Fruit fly (Drosophila melanogaster) whole organism: Measurements from ENCODE around the gene CG12560.

ENCODE experiments used
- CG8478 ChIP-seq: fragments of >200 bp; optimal IDR thresholded peaks from 2 replicates; lab custom pipeline; 2018; ENCODE audit warnings: inconsistent platforms
- Dll ChIP-seq: fragments of >200 bp; optimal IDR thresholded peaks from 2 replicates; lab custom pipeline; 2017
- EcR ChIP-seq, 2 experiments: fragments of >200 bp; optimal IDR thresholded peaks; 2 replicates each; lab custom pipeline; 2017; ENCODE audit warnings: missing biosample characterization in 2 of 2, missing genetic modification characterization in 2 of 2, missing genetic modification reagents in 2 of 2
- pan ChIP-seq: fragments of >200 bp; optimal IDR thresholded peaks from 2 replicates; lab custom pipeline; 2017
- psq ChIP-seq: fragments of >200 bp; optimal IDR thresholded peaks from 2 replicates; lab custom pipeline; 2017
- usp ChIP-seq: fragments of >200 bp; optimal IDR thresholded peaks from 2 replicates; lab custom pipeline; 2017; ENCODE audit warnings: missing biosample characterization, missing genetic modification characterization, mixed read lengths

The CG12560 gene

dm6 chr2L:8024325-8024724 is 15.0 kb upstream of the CG12560 start:
- TF ChIP-seq CG8478 (lab: Kevin White, UChicago) (no peak), EcR (GFP tag; optimal IDR thresholded peaks at IDR 0.05; lab: Kevin White, UChicago) (no peak), usp (GFP tag; lab: Kevin White, UChicago) (no peak), Dll (lab: Kevin White, UChicago) (no peak), pan (lab: Kevin White, UChicago) (no peak), psq (lab: Kevin White, UChicago) (no peak)

- no peak for TF ChIP-seq usp (GFP tag; lab: Kevin White, UChicago)
- TF ChIP-seq CG8478 (lab: Kevin White, UChicago), result no peak
- TF ChIP-seq pan (lab: Kevin White, UChicago), result no peak
- TF ChIP-seq psq (lab: Kevin White, UChicago), result no peak
- TF ChIP-seq EcR (GFP tag; optimal IDR thresholded peaks at IDR 0.05; lab: Kevin White, UChicago), result no peak
- TF ChIP-seq Dll (lab: Kevin White, UChicago), result no peak
Observed at dm6 chr2L:8012551-8012950, 3.3 kb upstream of the CG12560 start.

- no peak for TF ChIP-seq CG8478 (lab: Kevin White, UChicago)
- no peak for TF ChIP-seq usp (GFP tag; lab: Kevin White, UChicago)
- no peak for TF ChIP-seq pan (lab: Kevin White, UChicago)
- no peak for TF ChIP-seq Dll (lab: Kevin White, UChicago)
- TF ChIP-seq psq (lab: Kevin White, UChicago), result no peak
- TF ChIP-seq EcR (GFP tag; optimal IDR thresholded peaks at IDR 0.05; lab: Kevin White, UChicago), result no peak
Observed at dm6 chr2L:8010602-8011455, 1.6 kb upstream of the CG12560 start, which contains the start of the genes Glyat and Tg. TSS of gene Glyat (minus strand) at chr2L:8010652. TSS of gene Tg (plus strand) at chr2L:8011405.

dm6 chr2L:8007160-8007876 is 2.0 kb downstream of the CG12560 start, which contains the start of gene Spn28Dc:
TSS of gene Spn28Dc (minus strand) at chr2L:8007210.
- no peak for TF ChIP-seq Dll (lab: Kevin White, UChicago)

- TF ChIP-seq usp (GFP tag; lab: Kevin White, UChicago) (no peak), CG8478 (lab: Kevin White, UChicago) (no peak), Dll (lab: Kevin White, UChicago) (no peak), EcR (GFP tag; optimal IDR thresholded peaks at IDR 0.05; lab: Kevin White, UChicago) (no peak), pan (lab: Kevin White, UChicago) (no peak), psq (lab: Kevin White, UChicago) (no peak)
Observed at dm6 chr2L:8006038-8006437, 3.2 kb downstream of the CG12560 start.

dm6 chr2L:8004072-8004471 is 5.2 kb downstream of the CG12560 start, which contains the start of gene Wwox:
TSS of gene Wwox (minus strand) at chr2L:8004286.
- TF ChIP-seq Dll (lab: Kevin White, UChicago) (no peak), EcR (GFP tag; optimal IDR thresholded peaks at IDR 0.05; lab: Kevin White, UChicago) (no peak), CG8478 (lab: Kevin White, UChicago) (no peak), usp (GFP tag; lab: Kevin White, UChicago) (no peak), psq (lab: Kevin White, UChicago) (no peak), pan (lab: Kevin White, UChicago) (no peak)

- TF ChIP-seq Dll (lab: Kevin White, UChicago), result no peak
- peak; percentile 41 for TF ChIP-seq pan (lab: Kevin White, UChicago)
- no peak for TF ChIP-seq usp (GFP tag; lab: Kevin White, UChicago)
- no peak for TF ChIP-seq CG8478 (lab: Kevin White, UChicago)
- peak in 1 of 2 experiments; percentile 13 for TF ChIP-seq EcR (GFP tag; optimal IDR thresholded peaks at IDR 0.05; lab: Kevin White, UChicago)
Observed at dm6 chr2L:8001694-8002627, 7.3 kb downstream of the CG12560 start.

dm6 chr2L:8000578-8001040 is 8.7 kb downstream of the CG12560 start:
- no peak for TF ChIP-seq EcR (GFP tag; optimal IDR thresholded peaks at IDR 0.05; lab: Kevin White, UChicago)
- TF ChIP-seq usp (GFP tag; lab: Kevin White, UChicago), result no peak
- no peak for TF ChIP-seq psq (lab: Kevin White, UChicago)
- TF ChIP-seq pan (lab: Kevin White, UChicago), result no peak
- TF ChIP-seq CG8478 (lab: Kevin White, UChicago), result no peak
- TF ChIP-seq Dll (lab: Kevin White, UChicago), result no peak

dm6 chr2L:7998655-7999054 is 10.6 kb downstream of the CG12560 start, which contains the start of gene Sirup:
TSS of gene Sirup (plus strand) at chr2L:7998869.
- TF ChIP-seq Dll (lab: Kevin White, UChicago) (no peak), psq (lab: Kevin White, UChicago) (no peak), usp (GFP tag; lab: Kevin White, UChicago) (no peak), pan (lab: Kevin White, UChicago) (no peak), EcR (GFP tag; optimal IDR thresholded peaks at IDR 0.05; lab: Kevin White, UChicago) (no peak)

dm6 chr2L:7998080-7998457 is 11.2 kb downstream of the CG12560 start, which contains the start of gene CG7227:
TSS of gene CG7227 (minus strand) at chr2L:7998151.
- TF ChIP-seq CG8478 (lab: Kevin White, UChicago), result no peak
- TF ChIP-seq usp (GFP tag; lab: Kevin White, UChicago), result no peak
- TF ChIP-seq EcR (GFP tag; optimal IDR thresholded peaks at IDR 0.05; lab: Kevin White, UChicago), result no peak
- no peak for TF ChIP-seq Dll (lab: Kevin White, UChicago)
- no peak for TF ChIP-seq pan (lab: Kevin White, UChicago)
- no peak for TF ChIP-seq psq (lab: Kevin White, UChicago)
